Worm (Caenorhabditis elegans): Measurements from ENCODE around the gene lap-2.

- no peak for TF ChIP-seq php-3 (GFP tag; IDR thresholded peaks at IDR 0.05)
- TF ChIP-seq fos-1 (tag; optimal IDR thresholded peaks at IDR 0.05): no peak
- TF ChIP-seq R02D3.7 (tag; optimal IDR thresholded peaks at IDR 0.05): no peak
- TF ChIP-seq hlh-30 (tag; optimal IDR thresholded peaks at IDR 0.05; ENCODE audit: insufficient read depth): no peak
- TF ChIP-seq nhr-77 (tag; optimal IDR thresholded peaks at IDR 0.05): no peak
- TF ChIP-seq jun-1 (tag; optimal IDR thresholded peaks at IDR 0.05): no peak
- TF ChIP-seq nhr-6 (tag; optimal IDR thresholded peaks at IDR 0.05): no peak
- TF ChIP-seq lin-29 (GFP tag; IDR thresholded peaks at IDR 0.05): no peak
These were observed 48.8 kb downstream of the lap-2 start, which contains the start of gene lurp-4 for ce11 chrV:13092349-13092748.
